Comparison of ENCODE assay signal across 4 worm cellular contexts in the genomic region with DNA sequence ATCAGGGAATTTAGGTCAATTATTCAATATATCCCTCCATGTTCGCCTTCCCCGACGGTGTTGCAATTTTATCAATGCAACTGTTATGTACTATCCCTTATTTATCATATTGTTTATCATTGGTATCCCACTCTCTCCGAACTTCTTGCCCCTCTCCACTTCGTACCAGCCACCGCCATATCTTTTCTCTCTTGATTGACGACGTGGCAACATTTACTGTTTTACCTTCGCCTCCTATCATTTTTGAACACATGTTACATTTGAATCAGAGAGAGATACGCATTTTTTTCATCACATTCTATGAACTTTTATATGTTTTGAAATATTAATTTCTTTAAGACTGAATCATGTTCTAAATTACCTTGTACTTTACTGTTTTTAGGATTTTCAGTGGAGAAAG.
A peak's percentile ranks its signal among the peaks of the same experiment; 100 is the strongest.
TF ChIP-seq lines count a peak whose summit lies in the region.

No protein-coding gene starts in this region.

TF ChIP-seq in whole organism, L1 larva, 84 proteins besides CTCF, POLR2A, EP300 and RAD21 (continues in another document):
- TF ChIP-seq nhr-90 (tag; optimal IDR thresholded peaks at IDR 0.05; lab: Kevin White, UChicago; ENCODE audit: poor library complexity) (no peak), nhr-85 (tag; lab: Kevin White, UChicago) (peak; percentile 36), fkh-8 (tag; optimal IDR thresholded peaks at IDR 0.05; lab: Kevin White, UChicago) (no peak), hpl-2 (GFP tag; optimal IDR thresholded peaks at IDR 0.05; lab: Kevin White, UChicago) (no peak), dsc-1 (tag; optimal IDR thresholded peaks at IDR 0.05; lab: Kevin White, UChicago) (no peak), blmp-1 (tag; optimal IDR thresholded peaks at IDR 0.05; lab: Kevin White, UChicago) (peak; percentile 78), aha-1 (tag; optimal IDR thresholded peaks at IDR 0.05; lab: Kevin White, UChicago) (no peak), lsy-2 (tag; optimal IDR thresholded peaks at IDR 0.05; lab: Kevin White, UChicago) (no peak), nhr-84 (tag; optimal IDR thresholded peaks at IDR 0.05; lab: Kevin White, UChicago) (no peak), ceh-90 (tag; optimal IDR thresholded peaks at IDR 0.05; lab: Kevin White, UChicago) (no peak), elt-3 (tag; optimal IDR thresholded peaks at IDR 0.05; lab: Kevin White, UChicago) (peak in 4 of 6 experiments; percentile 14 to 61 (median 52)), C34B4.2 (tag; optimal IDR thresholded peaks at IDR 0.05; lab: Kevin White, UChicago) (no peak), ceh-8 (GFP tag; optimal IDR thresholded peaks at IDR 0.05; lab: Kevin White, UChicago) (no peak), unc-130 (tag; optimal IDR thresholded peaks at IDR 0.05; lab: Kevin White, UChicago) (no peak), dpl-1 (GFP tag; optimal IDR thresholded peaks at IDR 0.05; lab: Kevin White, UChicago) (no peak), snu-23 (GFP tag; optimal IDR thresholded peaks at IDR 0.05; lab: Kevin White, UChicago) (no peak), grh-1 (GFP tag; IDR thresholded peaks at IDR 0.05; lab: Robert Waterston, UW) (no peak), efl-1 (optimal IDR thresholded peaks at IDR 0.05; lab: Kevin White, UChicago) (no peak), efl-1 (GFP tag; optimal IDR thresholded peaks at IDR 0.05 in 1 of 2; lab: Kevin White, UChicago) (peak in 1 of 2 experiments; percentile 40), nhr-237 (tag; optimal IDR thresholded peaks at IDR 0.05; lab: Kevin White, UChicago) (no peak), rnt-1 (tag; optimal IDR thresholded peaks at IDR 0.05; lab: Kevin White, UChicago) (no peak), isw-1 (GFP tag; IDR thresholded peaks at IDR 0.05; lab: Robert Waterston, UW) (no peak), efl-3 (GFP tag; optimal IDR thresholded peaks at IDR 0.05; lab: Kevin White, UChicago) (no peak)

TF ChIP-seq in whole organism, L2 larva, 48 proteins besides CTCF, POLR2A, EP300 and RAD21:
- TF ChIP-seq nhr-21 (tag; optimal IDR thresholded peaks at IDR 0.05; lab: Kevin White, UChicago) (peak; percentile 35), nhr-25 (tag; optimal IDR thresholded peaks at IDR 0.05; lab: Kevin White, UChicago) (no peak), crh-2 (tag; optimal IDR thresholded peaks at IDR 0.05; lab: Kevin White, UChicago) (peak; percentile 57), nhr-6 (tag; optimal IDR thresholded peaks at IDR 0.05; lab: Kevin White, UChicago) (no peak), ceh-82 (tag; optimal IDR thresholded peaks at IDR 0.05; lab: Kevin White, UChicago) (no peak), unc-55 (GFP tag; optimal IDR thresholded peaks at IDR 0.05; lab: Kevin White, UChicago) (no peak), lin-13 (GFP tag; optimal IDR thresholded peaks at IDR 0.05; lab: Kevin White, UChicago) (no peak), sma-3 (GFP tag; optimal IDR thresholded peaks at IDR 0.05; lab: Kevin White, UChicago) (peak; percentile 56), R02D3.7 (tag; optimal IDR thresholded peaks at IDR 0.05; lab: Kevin White, UChicago) (no peak), ztf-1 (GFP tag; conservative IDR thresholded peaks at IDR 0.05; lab: Robert Waterston, UW) (no peak)
TF ChIP-seq in whole organism, L2 larva: peak in this region for 3.

TF ChIP-seq in whole organism, L3 larva, 47 proteins besides CTCF, POLR2A, EP300 and RAD21:
- TF ChIP-seq jun-1 (tag; optimal IDR thresholded peaks at IDR 0.05; lab: Kevin White, UChicago) (no peak), nhr-23 (tag; optimal IDR thresholded peaks at IDR 0.05; lab: Kevin White, UChicago) (peak; percentile 39)

TF ChIP-seq in whole organism, L4 larva, 104 proteins besides CTCF, POLR2A, EP300 and RAD21:
- TF ChIP-seq hif-1 (tag; optimal IDR thresholded peaks at IDR 0.05; lab: Kevin White, UChicago) (no peak), F49E8.2 (tag; optimal IDR thresholded peaks at IDR 0.05; lab: Kevin White, UChicago; ENCODE audit: borderline replicate concordance) (no peak), zfp-3 (GFP tag; conservative IDR thresholded peaks at IDR 0.05; lab: Robert Waterston, UW) (no peak), lsy-2 (tag; optimal IDR thresholded peaks at IDR 0.05; lab: Kevin White, UChicago) (no peak), daf-8 (GFP tag; IDR thresholded peaks at IDR 0.05; lab: Robert Waterston, UW) (no peak), mxl-3 (GFP tag; optimal IDR thresholded peaks at IDR 0.05; lab: Kevin White, UChicago) (peak; percentile 45), nhr-111 (GFP tag; optimal IDR thresholded peaks at IDR 0.05; lab: Kevin White, UChicago) (no peak), spr-3 (GFP tag; optimal IDR thresholded peaks at IDR 0.05; lab: Kevin White, UChicago) (no peak), ceh-20 (GFP tag; IDR thresholded peaks at IDR 0.05; lab: Robert Waterston, UW) (no peak), nhr-28 (tag; optimal IDR thresholded peaks at IDR 0.05; lab: Kevin White, UChicago) (peak; percentile 34), dmd-6 (GFP tag; IDR thresholded peaks at IDR 0.05; lab: Robert Waterston, UW) (no peak), nhr-77 (tag; optimal IDR thresholded peaks at IDR 0.05; lab: Kevin White, UChicago) (no peak)
